Fruit fly (Drosophila melanogaster): Measurements from ENCODE around the gene Ada.

Ada gene

dm6 chr3R:9056409-9057031, 8.5 kb upstream of the Ada start (continued):
- TF ChIP-seq CG9139 (GFP tag; optimal IDR thresholded peaks at IDR 0.05) (peak; percentile 72), Sox14 (GFP tag; optimal IDR thresholded peaks at IDR 0.05) (peak; percentile 68), net (GFP tag; optimal IDR thresholded peaks at IDR 0.05) (peak; percentile 13), CG3919 (GFP tag; optimal IDR thresholded peaks at IDR 0.05) (peak; percentile 35), Sox102F (GFP tag; optimal IDR thresholded peaks at IDR 0.05) (peak; percentile 21), acj6 (GFP tag; optimal IDR thresholded peaks at IDR 0.05) (no peak), Eip93F (GFP tag; optimal IDR thresholded peaks at IDR 0.05) (peak; percentile 19), esn (GFP tag; optimal IDR thresholded peaks at IDR 0.05) (no peak)

- no peak for TF ChIP-seq CG3919 (GFP tag; optimal IDR thresholded peaks at IDR 0.05)
- no peak for TF ChIP-seq Gug (GFP tag; IDR thresholded peaks at IDR 0.05)
- TF ChIP-seq CG10669 (GFP tag; optimal IDR thresholded peaks at IDR 0.05), result no peak
- no peak for TF ChIP-seq CG34406 (GFP tag; optimal IDR thresholded peaks at IDR 0.05)
- TF ChIP-seq salr (GFP tag; optimal IDR thresholded peaks at IDR 0.05), result no peak
- no peak for TF ChIP-seq spab (GFP tag; optimal IDR thresholded peaks at IDR 0.05)
- TF ChIP-seq CG16779 (tag; optimal IDR thresholded peaks at IDR 0.05), result no peak
- TF ChIP-seq CG6276 (GFP tag; optimal IDR thresholded peaks at IDR 0.05), result no peak
- no peak for TF ChIP-seq topi (GFP tag; optimal IDR thresholded peaks at IDR 0.05)
- TF ChIP-seq CG11762 (GFP tag; optimal IDR thresholded peaks at IDR 0.05; ENCODE audit: insufficient read depth), result no peak
- TF ChIP-seq fd85E (GFP tag; optimal IDR thresholded peaks at IDR 0.05), result no peak
- TF ChIP-seq fd59A (GFP tag; optimal IDR thresholded peaks at IDR 0.05), result no peak
- no peak for TF ChIP-seq dac (GFP tag; optimal IDR thresholded peaks at IDR 0.05)
- TF ChIP-seq Smox (GFP tag; optimal IDR thresholded peaks at IDR 0.05), result no peak
- TF ChIP-seq Ets21C (GFP tag; optimal IDR thresholded peaks at IDR 0.05), result no peak
- TF ChIP-seq Hr38 (GFP tag; optimal IDR thresholded peaks at IDR 0.05), result no peak
- TF ChIP-seq CG6792 (GFP tag; optimal IDR thresholded peaks at IDR 0.05), result no peak
- TF ChIP-seq CG31627 (GFP tag; optimal IDR thresholded peaks at IDR 0.05), result no peak
These were observed 8.0 kb upstream of the Ada start for dm6 chr3R:9057032-9057397.

- TF ChIP-seq CG11294 (GFP tag; IDR thresholded peaks at IDR 0.05) (no peak), Gug (GFP tag; IDR thresholded peaks at IDR 0.05) (no peak), dsx (GFP tag; optimal IDR thresholded peaks at IDR 0.05; ENCODE audit: poor library complexity, severe bottlenecking) (peak; percentile 86), salr (GFP tag; optimal IDR thresholded peaks at IDR 0.05) (peak; percentile 15 to 97), CG10669 (GFP tag; optimal IDR thresholded peaks at IDR 0.05) (peak; percentile 73), CG6792 (GFP tag; optimal IDR thresholded peaks at IDR 0.05) (peak; percentile 86), Ets21C (GFP tag; optimal IDR thresholded peaks at IDR 0.05) (peak; percentile 61), esn (GFP tag; optimal IDR thresholded peaks at IDR 0.05) (peak; percentile 92), CG7368 (GFP tag; optimal IDR thresholded peaks at IDR 0.05) (peak; percentile 83), CG6808 (GFP tag; optimal IDR thresholded peaks at IDR 0.05) (peak; percentile 86), CG16779 (tag; optimal IDR thresholded peaks at IDR 0.05) (peak; percentile 83), net (GFP tag; optimal IDR thresholded peaks at IDR 0.05) (peak; percentile 95), fd59A (GFP tag; optimal IDR thresholded peaks at IDR 0.05) (peak; percentile 58), Hr4 (GFP tag; optimal IDR thresholded peaks at IDR 0.05) (peak; percentile 92), OdsH (GFP tag; optimal IDR thresholded peaks at IDR 0.05) (peak; percentile 92), fd85E (GFP tag; optimal IDR thresholded peaks at IDR 0.05) (peak; percentile 59), CG3919 (GFP tag; optimal IDR thresholded peaks at IDR 0.05) (peak; percentile 93), ss (GFP tag; optimal IDR thresholded peaks at IDR 0.05) (peak; percentile 89 to 92), Sox102F (GFP tag; optimal IDR thresholded peaks at IDR 0.05) (peak; percentile 92), Smox (GFP tag; optimal IDR thresholded peaks at IDR 0.05) (peak; percentile 90), CG15336 (GFP tag; IDR thresholded peaks at IDR 0.05) (no peak), Hr39 (GFP tag; optimal IDR thresholded peaks at IDR 0.05) (peak; percentile 62), Hr38 (GFP tag; optimal IDR thresholded peaks at IDR 0.05) (peak; percentile 34), CG9139 (GFP tag; optimal IDR thresholded peaks at IDR 0.05) (peak; percentile 85), CG8319 (GFP tag; optimal IDR thresholded peaks at IDR 0.05) (peak; percentile 76), vri (GFP tag; optimal IDR thresholded peaks at IDR 0.05) (peak; percentile 78), CG34406 (GFP tag; optimal IDR thresholded peaks at IDR 0.05) (peak; percentile 92), Sox15 (GFP tag; optimal IDR thresholded peaks at IDR 0.05) (peak; percentile 35), CG6854 (GFP tag; optimal IDR thresholded peaks at IDR 0.05) (peak; percentile 99), CG6276 (GFP tag; optimal IDR thresholded peaks at IDR 0.05) (peak; percentile 97), CG11762 (GFP tag; optimal IDR thresholded peaks at IDR 0.05; ENCODE audit: insufficient read depth) (peak; percentile 72), fkh (GFP tag; optimal IDR thresholded peaks at IDR 0.05) (peak; percentile 58), CG3032 (tag; optimal IDR thresholded peaks at IDR 0.05) (peak; percentile 85), CG11902 (GFP tag; optimal IDR thresholded peaks at IDR 0.05) (peak; percentile 22), eg (GFP tag; IDR thresholded peaks at IDR 0.05) (no peak), CG8119 (GFP tag; IDR thresholded peaks at IDR 0.05) (no peak)
These were observed 7.5 kb upstream of the Ada start for dm6 chr3R:9057398-9058058.
